Fruit fly (Drosophila melanogaster) whole organism, prepupa: ENCODE results near the gene mamo.
A peak's percentile ranks its signal among the peaks of the same experiment; 100 is the strongest.

ENCODE experiments used
- Blimp-1 ChIP-seq: fragments of 200-800 bp; sonication (Bioruptor generic); optimal IDR thresholded peaks from 3 replicates; lab custom pipeline; 2017; ENCODE audit warnings: missing biosample characterization, missing genetic modification characterization, mild to moderate bottlenecking, moderate library complexity, missing genetic modification reagents
- CG11762 ChIP-seq: fragments of 200-800 bp; sonication (Bioruptor generic); optimal IDR thresholded peaks from 3 replicates; lab custom pipeline; 2016; ENCODE audit warnings: missing biosample characterization, missing genetic modification characterization; ENCODE audit not compliant: insufficient read depth
- CG1621 ChIP-seq: fragments of 200-800 bp; sonication (Bioruptor generic); optimal IDR thresholded peaks from 3 replicates; lab custom pipeline; 2018; ENCODE audit warnings: missing biosample characterization, mild to moderate bottlenecking, missing genetic modification characterization
- CG16779 ChIP-seq: fragments of 200-800 bp; sonication (Bioruptor generic); optimal IDR thresholded peaks from 3 replicates; lab custom pipeline; 2017; ENCODE audit warnings: missing biosample characterization, mild to moderate bottlenecking, missing genetic modification characterization
- CG6163 ChIP-seq: fragments of 200-800 bp; sonication (Bioruptor generic); IDR thresholded peaks from 3 replicates; pipeline ENCODE4 v1.3.6; 2022; ENCODE audit warnings: missing biosample characterization, missing genetic modification characterization
- CG6276 ChIP-seq: fragments of 200-800 bp; sonication (Bioruptor generic); optimal IDR thresholded peaks from 2 replicates; lab custom pipeline; 2017; ENCODE audit warnings: missing biosample characterization, mild to moderate bottlenecking, missing genetic modification characterization
- CG6808 ChIP-seq: fragments of 200-800 bp; sonication (Bioruptor generic); optimal IDR thresholded peaks from 3 replicates; lab custom pipeline; 2017; ENCODE audit warnings: missing biosample characterization, missing genetic modification characterization, mild to moderate bottlenecking, moderate library complexity, missing genetic modification reagents
- Eip78C ChIP-seq: fragments of 200-800 bp; sonication (Bioruptor generic); peaks from one replicate; lab custom pipeline; 2016; ENCODE audit warnings: missing biosample characterization, missing genetic modification characterization
- Sox102F ChIP-seq: fragments of 200-800 bp; sonication (Bioruptor generic); optimal IDR thresholded peaks from 2 replicates; lab custom pipeline; 2016; ENCODE audit warnings: missing biosample characterization, mild to moderate bottlenecking, missing genetic modification characterization
- achi ChIP-seq: fragments of 200-800 bp; sonication (Bioruptor generic); optimal IDR thresholded peaks from 3 replicates; lab custom pipeline; 2016; ENCODE audit warnings: missing biosample characterization, missing genetic modification characterization
- esn ChIP-seq: fragments of 200-800 bp; sonication (Bioruptor generic); optimal IDR thresholded peaks from 2 replicates; lab custom pipeline; 2016; ENCODE audit warnings: missing biosample characterization, mild to moderate bottlenecking, missing genetic modification characterization, moderate library complexity
- salr ChIP-seq, 2 experiments: fragments of 200-800 bp; sonication (Bioruptor generic); optimal IDR thresholded peaks; 3 replicates each; lab custom pipeline; 2016 to 2018; ENCODE audit warnings: missing biosample characterization in 2 of 2, missing genetic modification characterization in 2 of 2, mild to moderate bottlenecking in 1 of 2

DNA sequence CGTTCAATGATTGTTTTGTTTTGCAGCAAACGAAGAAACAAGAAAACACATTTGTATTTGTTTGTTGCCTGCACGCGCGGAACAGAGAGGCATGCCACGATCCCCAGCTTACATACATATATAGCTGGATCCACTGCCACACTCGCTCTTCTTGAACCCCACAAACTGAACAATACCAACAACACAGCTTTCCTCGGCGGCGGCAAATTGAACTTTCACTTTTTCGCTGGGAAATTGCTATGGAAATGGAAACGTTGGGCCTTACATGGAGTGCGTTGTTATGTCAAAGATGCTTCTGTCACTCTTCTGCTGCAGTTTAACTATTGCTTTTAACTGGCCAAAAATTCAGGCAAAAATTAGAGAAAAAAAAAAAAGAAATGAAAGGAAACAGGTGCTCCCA is 170.6 kb downstream of the mamo start:
- TF ChIP-seq CG6808 (GFP tag; lab: Kevin White, UChicago), result no peak
- TF ChIP-seq Blimp-1 (GFP tag; lab: Kevin White, UChicago), result peak; percentile 71
- no peak for TF ChIP-seq CG16779 (tag; lab: Kevin White, UChicago)
- TF ChIP-seq CG6276 (GFP tag; lab: Kevin White, UChicago), result no peak
- TF ChIP-seq Sox102F (GFP tag; lab: Kevin White, UChicago), result no peak
- TF ChIP-seq CG1621 (tag; lab: Kevin White, UChicago), result no peak
- TF ChIP-seq CG6163 (GFP tag; lab: Robert Waterston, UW), result no peak
- TF ChIP-seq CG11762 (GFP tag; lab: Kevin White, UChicago), result no peak
- no peak for TF ChIP-seq esn
- TF ChIP-seq Eip78C, result no peak
- no peak for TF ChIP-seq achi (GFP tag; lab: Kevin White, UChicago)
- no peak for TF ChIP-seq salr (GFP tag; optimal IDR thresholded peaks at IDR 0.05; lab: Kevin White, UChicago)
